Fruit fly (Drosophila melanogaster): ENCODE data around the gene Nazo.

- TF ChIP-seq usp (GFP tag; optimal IDR thresholded peaks at IDR 0.05) (no peak), psq (GFP tag; optimal IDR thresholded peaks at IDR 0.05) (no peak), Myc (optimal IDR thresholded peaks at IDR 0.05) (no peak), Mio (GFP tag; optimal IDR thresholded peaks at IDR 0.05) (no peak), N (GFP tag; optimal IDR thresholded peaks at IDR 0.05) (no peak), ey (GFP tag; optimal IDR thresholded peaks at IDR 0.05) (no peak), Abd-B (GFP tag; optimal IDR thresholded peaks at IDR 0.05) (no peak), Hr83 (GFP tag; optimal IDR thresholded peaks at IDR 0.05; ENCODE audit: poor library complexity, severe bottlenecking) (no peak), OdsH (GFP tag; optimal IDR thresholded peaks at IDR 0.05) (no peak), jim (GFP tag; optimal IDR thresholded peaks at IDR 0.05) (no peak)
These were observed 10.0 kb upstream of the Nazo start, which contains the start of gene ato for dm6 chr3R:8277494-8278293.
